Fruit fly (Drosophila melanogaster) whole organism, embryonic: ENCODE measurements around the gene dmGlut.

Source experiments
- ATbp ChIP-seq: fragments of 200-800 bp; sonication (Bioruptor generic); optimal IDR thresholded peaks from 2 replicates; lab custom pipeline; 2017; ENCODE audit warnings: missing biosample characterization, mild to moderate bottlenecking, missing genetic modification characterization, missing genetic modification reagents
- Awh ChIP-seq: fragments of 200-800 bp; sonication (Bioruptor generic); IDR thresholded peaks from 2 replicates; pipeline ENCODE4, ENCODE4 v1.3.6; 2022; ENCODE audit warnings: missing biosample characterization, missing genetic modification characterization
- CG10979 ChIP-seq: fragments of 200-800 bp; sonication (Bioruptor generic); optimal IDR thresholded peaks from 2 replicates; lab custom pipeline; 2018; ENCODE audit warnings: missing biosample characterization, mild to moderate bottlenecking, missing genetic modification characterization, moderate library complexity
- CG11247 ChIP-seq: fragments of 200-800 bp; sonication (Bioruptor generic); IDR thresholded peaks from 2 replicates; pipeline ENCODE4 v1.3.6; 2022; ENCODE audit warnings: missing biosample characterization, missing genetic modification characterization
- CG12769 ChIP-seq: fragments of 200-800 bp; sonication (Bioruptor generic); optimal IDR thresholded peaks from 2 replicates; lab custom pipeline; 2019; ENCODE audit warnings: missing biosample characterization, mild to moderate bottlenecking, missing genetic modification characterization, moderate library complexity
- CG13894 ChIP-seq: fragments of 200-800 bp; sonication (Bioruptor generic); optimal IDR thresholded peaks from 3 replicates; lab custom pipeline; 2018; ENCODE audit warnings: missing biosample characterization, mild to moderate bottlenecking, missing genetic modification characterization, moderate library complexity
- CG15601 ChIP-seq: fragments of 200-800 bp; sonication (Bioruptor generic); optimal IDR thresholded peaks from 3 replicates; lab custom pipeline; 2019; ENCODE audit warnings: missing biosample characterization, mild to moderate bottlenecking, missing genetic modification characterization, moderate library complexity
- CG16779 ChIP-seq: fragments of 200-800 bp; sonication (Bioruptor generic); IDR thresholded peaks from 2 replicates; pipeline ENCODE4 v1.3.6; 2022; ENCODE audit warnings: missing biosample characterization, missing genetic modification characterization
- CG17385 ChIP-seq: fragments of 200-800 bp; sonication (Bioruptor generic); optimal IDR thresholded peaks from 3 replicates; lab custom pipeline; 2018; ENCODE audit warnings: missing biosample characterization, mild to moderate bottlenecking, missing genetic modification characterization
- CG1792 ChIP-seq: fragments of 200-800 bp; sonication (Bioruptor generic); optimal IDR thresholded peaks from 2 replicates; lab custom pipeline; 2016; ENCODE audit warnings: missing biosample characterization, missing genetic modification characterization
- CG3847 ChIP-seq: fragments of 200-800 bp; sonication (Bioruptor generic); IDR thresholded peaks from 2 replicates; pipeline ENCODE4 v1.3.6; 2022; ENCODE audit warnings: missing biosample characterization, missing genetic modification characterization
- CG4617 ChIP-seq: fragments of 200-800 bp; sonication (Bioruptor generic); optimal IDR thresholded peaks from 3 replicates; lab custom pipeline; 2016; ENCODE audit warnings: missing biosample characterization, missing genetic modification characterization, borderline replicate concordance
- CG5180 ChIP-seq: fragments of 200-800 bp; sonication (Bioruptor generic); optimal IDR thresholded peaks from 3 replicates; lab custom pipeline; 2017; ENCODE audit warnings: missing biosample characterization, missing genetic modification characterization, mild to moderate bottlenecking, moderate library complexity, missing genetic modification reagents
- CG6175 ChIP-seq: fragments of 200-800 bp; sonication (Bioruptor generic); IDR thresholded peaks from 3 replicates; pipeline ENCODE4 v1.3.6; 2022; ENCODE audit warnings: missing biosample characterization, missing genetic modification characterization
- CG6689 ChIP-seq: fragments of 200-800 bp; sonication (Bioruptor generic); IDR thresholded peaks from 2 replicates; pipeline ENCODE4 v1.3.6; 2022; ENCODE audit warnings: missing biosample characterization, missing genetic modification characterization
- CG6813 ChIP-seq: fragments of 200-800 bp; sonication (Bioruptor generic); optimal IDR thresholded peaks from 2 replicates; lab custom pipeline; 2017; ENCODE audit warnings: missing biosample characterization, missing genetic modification characterization, mild to moderate bottlenecking, moderate library complexity, missing genetic modification reagents
- CG8290 ChIP-seq, 3 experiments: fragments of 200-800 bp; sonication (Bioruptor generic); optimal IDR thresholded peaks; 2 replicates each; lab custom pipeline; 2016 to 2019; ENCODE audit warnings: missing biosample characterization in 3 of 3, missing genetic modification characterization in 3 of 3, mild to moderate bottlenecking in 2 of 3, moderate library complexity in 1 of 3
- CG9437 ChIP-seq: fragments of 200-800 bp; sonication (Bioruptor generic); optimal IDR thresholded peaks from 2 replicates; lab custom pipeline; 2018; ENCODE audit warnings: missing biosample characterization, mild to moderate bottlenecking, missing genetic modification characterization
- CoRest ChIP-seq: fragments of 200-800 bp; sonication (Bioruptor generic); optimal IDR thresholded peaks from 3 replicates; lab custom pipeline; 2018; ENCODE audit warnings: missing biosample characterization, mild to moderate bottlenecking, missing genetic modification characterization, moderate library complexity
- Dbx ChIP-seq: fragments of 200-800 bp; sonication (Bioruptor generic); IDR thresholded peaks from 3 replicates; pipeline ENCODE4 v1.3.6; 2022; ENCODE audit warnings: missing biosample characterization, missing genetic modification characterization
- Dek ChIP-seq: fragments of 200-800 bp; sonication (Bioruptor generic); optimal IDR thresholded peaks from 3 replicates; lab custom pipeline; 2019; ENCODE audit warnings: missing biosample characterization, mild to moderate bottlenecking, missing genetic modification characterization, moderate library complexity
- Drgx ChIP-seq: fragments of 200-800 bp; sonication (Bioruptor generic); IDR thresholded peaks from 2 replicates; pipeline ENCODE4 v1.3.6; 2022; ENCODE audit warnings: missing biosample characterization, missing genetic modification characterization
- Eip74EF ChIP-seq, 2 experiments: fragments of 200-800 bp in 1 of 2; fragments of >200 bp in 1 of 2; sonication (Bioruptor generic) in 1 of 2; optimal IDR thresholded peaks; 2 replicates each; lab custom pipeline; 2017 to 2019; ENCODE audit warnings: missing biosample characterization in 2 of 2, missing genetic modification characterization in 2 of 2, mild to moderate bottlenecking in 1 of 2, moderate library complexity in 1 of 2
- Ets65A ChIP-seq: fragments of 200-800 bp; sonication (Bioruptor generic); peaks from one replicate; lab custom pipeline; 2016; ENCODE audit warnings: missing biosample characterization, missing genetic modification characterization
- Fer3 ChIP-seq: fragments of 200-800 bp; sonication (Bioruptor generic); optimal IDR thresholded peaks from 2 replicates; lab custom pipeline; 2018; ENCODE audit warnings: missing biosample characterization, mild to moderate bottlenecking, missing genetic modification characterization, moderate library complexity
- HLH54F ChIP-seq: fragments of 200-800 bp; sonication (Bioruptor generic); optimal IDR thresholded peaks from 3 replicates; lab custom pipeline; 2016; ENCODE audit warnings: missing biosample characterization, missing genetic modification characterization
- HmgD ChIP-seq: fragments of 200-800 bp; sonication (Bioruptor generic); optimal IDR thresholded peaks from 3 replicates; lab custom pipeline; 2016; ENCODE audit warnings: missing biosample characterization, missing genetic modification characterization
- Kr ChIP-seq: fragments of 200-800 bp; sonication (Bioruptor generic); optimal IDR thresholded peaks from 2 replicates; lab custom pipeline; 2017; ENCODE audit warnings: missing biosample characterization, mild to moderate bottlenecking, missing genetic modification characterization
- Nf-YA ChIP-seq: fragments of 200-800 bp; sonication (Bioruptor generic); IDR thresholded peaks from 2 replicates; pipeline ENCODE4 v1.3.6; 2022; ENCODE audit warnings: missing biosample characterization, missing genetic modification characterization
- NfI ChIP-seq: fragments of 200-800 bp; sonication (Bioruptor generic); optimal IDR thresholded peaks from 3 replicates; lab custom pipeline; 2018; ENCODE audit warnings: missing biosample characterization, mild to moderate bottlenecking, missing genetic modification characterization, moderate library complexity
- Oaz ChIP-seq: fragments of 200-800 bp; sonication (Bioruptor generic); IDR thresholded peaks from 2 replicates; pipeline ENCODE4 v1.3.6; 2022; ENCODE audit warnings: missing biosample characterization, missing genetic modification characterization
- Pdp1 ChIP-seq, 2 experiments: fragments of 200-800 bp; sonication (Bioruptor generic); optimal IDR thresholded peaks; 3 replicates each; lab custom pipeline; 2016; ENCODE audit warnings: missing biosample characterization in 2 of 2, missing genetic modification characterization in 2 of 2, mild to moderate bottlenecking in 1 of 2, moderate library complexity in 1 of 2
- Ptx1 ChIP-seq: fragments of 200-800 bp; sonication (Bioruptor generic); IDR thresholded peaks from 2 replicates; pipeline ENCODE4 v1.3.6; 2022; ENCODE audit warnings: missing biosample characterization, missing genetic modification characterization
- Six4 ChIP-seq: fragments of 200-800 bp; sonication (Bioruptor generic); optimal IDR thresholded peaks from 2 replicates; lab custom pipeline; 2016; ENCODE audit warnings: missing biosample characterization, missing genetic modification characterization
- Spps ChIP-seq: fragments of 200-800 bp; sonication (Bioruptor generic); optimal IDR thresholded peaks from 2 replicates; lab custom pipeline; 2018; ENCODE audit warnings: missing biosample characterization, mild to moderate bottlenecking, missing genetic modification characterization
- Taf1 ChIP-seq: fragments of 200-800 bp; sonication (Bioruptor generic); IDR thresholded peaks from 2 replicates; pipeline ENCODE4 v1.3.6; 2022; ENCODE audit warnings: missing biosample characterization, missing genetic modification characterization
- Vsx1 ChIP-seq: fragments of 200-800 bp; sonication (Bioruptor generic); optimal IDR thresholded peaks from 2 replicates; lab custom pipeline; 2017; ENCODE audit warnings: missing biosample characterization, mild to moderate bottlenecking, missing genetic modification characterization, missing genetic modification reagents
- Xrp1 ChIP-seq: fragments of 200-800 bp; sonication (Bioruptor generic); IDR thresholded peaks from 2 replicates; pipeline ENCODE4 v1.3.6; 2022; ENCODE audit warnings: missing biosample characterization, missing genetic modification characterization
- YL-1 ChIP-seq: fragments of 200-800 bp; sonication (Bioruptor generic); optimal IDR thresholded peaks from 3 replicates; lab custom pipeline; 2017; ENCODE audit warnings: missing biosample characterization, mild to moderate bottlenecking, missing genetic modification characterization
- kay ChIP-seq: fragments of 200-800 bp; sonication (Bioruptor generic); optimal IDR thresholded peaks from 2 replicates; lab custom pipeline; 2016; ENCODE audit warnings: missing biosample characterization, missing genetic modification characterization
- lab ChIP-seq: fragments of 200-800 bp; sonication (Bioruptor generic); optimal IDR thresholded peaks from 3 replicates; lab custom pipeline; 2017; ENCODE audit warnings: missing biosample characterization, missing genetic modification characterization, mild to moderate bottlenecking, moderate library complexity, missing genetic modification reagents
- lola ChIP-seq, 3 experiments: fragments of >200 bp in 2 of 3; fragments of 200-800 bp in 1 of 3; sonication (Bioruptor generic) in 1 of 3; optimal IDR thresholded peaks; 2 replicates each; lab custom pipeline; 2017 to 2019; ENCODE audit warnings: missing biosample characterization in 3 of 3, missing genetic modification characterization in 3 of 3, mild to moderate bottlenecking in 1 of 3, moderate library complexity in 1 of 3
- lov ChIP-seq, 2 experiments: fragments of 200-800 bp in 1 of 2; fragments of >200 bp in 1 of 2; sonication (Bioruptor generic) in 1 of 2; IDR thresholded peaks in 1 of 2; optimal IDR thresholded peaks in 1 of 2; 2 replicates in 1 of 2; 3 replicates in 1 of 2; pipeline versions ENCODE4 v1.3.6 to Lab custom; 2017 to 2022; ENCODE audit warnings: missing biosample characterization in 1 of 2, missing genetic modification characterization in 1 of 2
- prd ChIP-seq, 3 experiments: fragments of >200 bp in 2 of 3; fragments of 200-800 bp in 1 of 3; sonication (Bioruptor generic) in 1 of 3; optimal IDR thresholded peaks in 2 of 3; IDR thresholded peaks in 1 of 3; 2 replicates in 2 of 3; 3 replicates in 1 of 3; pipeline versions ENCODE4 v1.3.6 to Lab custom; 2017 to 2022; ENCODE audit warnings: missing biosample characterization in 1 of 3, missing genetic modification characterization in 1 of 3
- repo ChIP-seq: fragments of 200-800 bp; sonication (Bioruptor generic); optimal IDR thresholded peaks from 2 replicates; lab custom pipeline; 2016; ENCODE audit warnings: missing biosample characterization, missing genetic modification characterization
- slbo ChIP-seq: fragments of 200-800 bp; sonication (Bioruptor generic); IDR thresholded peaks from 2 replicates; pipeline ENCODE4 v1.3.6; 2022; ENCODE audit warnings: missing biosample characterization, missing genetic modification characterization
- sob ChIP-seq: fragments of 200-800 bp; sonication (Bioruptor generic); IDR thresholded peaks from 2 replicates; pipeline ENCODE4 v1.3.6; 2022; ENCODE audit warnings: missing biosample characterization, missing genetic modification characterization
- stwl ChIP-seq: fragments of 200-800 bp; sonication (Bioruptor generic); optimal IDR thresholded peaks from 3 replicates; lab custom pipeline; 2018; ENCODE audit warnings: missing biosample characterization, mild to moderate bottlenecking, missing genetic modification characterization, moderate library complexity

The dmGlut gene

dm6 chr2L:12075850-12076249 lies 48.6 kb downstream of the dmGlut start, which contains the start of gene CG14947 (continued):
- no peak for TF ChIP-seq CG13894 (tag; lab: Kevin White, UChicago)
- TF ChIP-seq Taf1, result no peak
- TF ChIP-seq Six4, result no peak
- no peak for TF ChIP-seq Pdp1 (GFP tag; optimal IDR thresholded peaks at IDR 0.05; lab: Kevin White, UChicago)
- no peak for TF ChIP-seq lola (GFP tag; optimal IDR thresholded peaks at IDR 0.05; lab: Kevin White, UChicago)
- TF ChIP-seq CG3847 (GFP tag; lab: Robert Waterston, UW), result no peak
- TF ChIP-seq kay, result no peak
- TF ChIP-seq CoRest (tag; lab: Kevin White, UChicago), result no peak
- TF ChIP-seq CG10979 (tag; lab: Kevin White, UChicago), result peak; percentile 23
- TF ChIP-seq CG8290 (GFP tag; optimal IDR thresholded peaks at IDR 0.05; lab: Kevin White, UChicago), result no peak
- TF ChIP-seq CG8290 (tag; optimal IDR thresholded peaks at IDR 0.05; lab: Kevin White, UChicago), result peak in 1 of 2 experiments; percentile 41
- TF ChIP-seq CG15601, result no peak
- 0 out of 2 replicates have a peak, but pooled peaks have one; percentile 31 for TF ChIP-seq Xrp1 (GFP tag; lab: Robert Waterston, UW)
- TF ChIP-seq Oaz (GFP tag; lab: Robert Waterston, UW), result no peak
- TF ChIP-seq CG17385 (GFP tag; lab: Kevin White, UChicago), result peak; percentile 59
- no peak for TF ChIP-seq CG1792 (GFP tag; lab: Kevin White, UChicago)
- TF ChIP-seq HmgD (GFP tag; lab: Kevin White, UChicago), result no peak
- no peak for TF ChIP-seq CG16779
- no peak for TF ChIP-seq Dbx
- no peak for TF ChIP-seq Fer3 (tag; lab: Kevin White, UChicago)
- peak; percentile 30 for TF ChIP-seq CG6813 (GFP tag; lab: Kevin White, UChicago)
- TF ChIP-seq Drgx, result no peak
- no peak for TF ChIP-seq Spps (tag; lab: Kevin White, UChicago)
- TF ChIP-seq CG6175, result 0 out of 3 replicates have a peak, but pooled peaks have one; percentile 32
- no peak for TF ChIP-seq CG12769
- TF ChIP-seq Nf-YA (GFP tag; lab: Robert Waterston, UW), result 0 out of 2 replicates have a peak, but pooled peaks have one; percentile 25
- 0 out of 2 replicates have a peak, but pooled peaks have one; percentile 27 for TF ChIP-seq CG6689
- peak; percentile 12 for TF ChIP-seq ATbp
- no peak for TF ChIP-seq YL-1
- TF ChIP-seq Dek (tag; lab: Kevin White, UChicago), result no peak
- TF ChIP-seq slbo (GFP tag; lab: Robert Waterston, UW), result no peak
- TF ChIP-seq sob, result no peak
- no peak for TF ChIP-seq Ets65A (GFP tag; lab: Kevin White, UChicago)
- TF ChIP-seq HLH54F (GFP tag; lab: Kevin White, UChicago), result no peak
- peak; percentile 11 for TF ChIP-seq lab (GFP tag; lab: Kevin White, UChicago)
- no peak for TF ChIP-seq CG4617
- TF ChIP-seq NfI (GFP tag; lab: Kevin White, UChicago), result no peak
- TF ChIP-seq stwl (tag; lab: Kevin White, UChicago), result peak; percentile 17
- 0 out of 2 replicates have a peak, but pooled peaks have one; percentile 28 for TF ChIP-seq Awh
- TF ChIP-seq repo, result no peak
- TF ChIP-seq CG11247 (GFP tag; lab: Robert Waterston, UW), result no peak
- TF ChIP-seq CG9437 (GFP tag; lab: Kevin White, UChicago), result no peak
- TF ChIP-seq Kr (GFP tag; lab: Kevin White, UChicago), result peak; percentile 25
- TF ChIP-seq Eip74EF (GFP tag; optimal IDR thresholded peaks at IDR 0.05; lab: Kevin White, UChicago), result no peak
- TF ChIP-seq CG5180 (GFP tag; lab: Kevin White, UChicago), result no peak
- no peak for TF ChIP-seq prd (optimal IDR thresholded peaks at IDR 0.05; lab: Kevin White, UChicago)
- peak; percentile 63; the same call in 1 of the 3 replicates for TF ChIP-seq prd (GFP tag; IDR thresholded peaks at IDR 0.05; lab: Robert Waterston, UW)
- peak; percentile 43 for TF ChIP-seq Vsx1 (GFP tag; lab: Kevin White, UChicago)
- 0 out of 2 replicates have a peak, but pooled peaks have one; percentile 18 for TF ChIP-seq Ptx1 (GFP tag; lab: Robert Waterston, UW)
- TF ChIP-seq lov (optimal IDR thresholded peaks at IDR 0.05; lab: Kevin White, UChicago), result no peak
- TF ChIP-seq lov (GFP tag; IDR thresholded peaks at IDR 0.05; lab: Robert Waterston, UW), result 0 out of 3 replicates have a peak, but pooled peaks have one; percentile 63
